Worm (Caenorhabditis elegans) whole organism, late embryonic: ENCODE results near the gene C40H1.9.
A peak's percentile ranks its signal among the peaks of the same experiment; 100 is the strongest.

Source experiments
- C08G9.2 ChIP-seq: sonication (generic microtip); optimal IDR thresholded peaks from 2 replicates; lab custom pipeline; 2016; ENCODE audit warnings: mild to moderate bottlenecking, missing genetic modification characterization, moderate library complexity, missing compliant biosample characterization
- K09A11.1 ChIP-seq: sonication (generic microtip); optimal IDR thresholded peaks from 2 replicates; lab custom pipeline; 2017; ENCODE audit warnings: antibody characterized with exemption, mild to moderate bottlenecking, missing genetic modification characterization, missing compliant biosample characterization; ENCODE audit not compliant: insufficient read depth
- T23F11.4 ChIP-seq: fragments of 200-800 bp; sonication (Bioruptor generic); optimal IDR thresholded peaks from 2 replicates; lab custom pipeline; 2018; ENCODE audit warnings: mild to moderate bottlenecking, missing genetic modification characterization, missing compliant biosample characterization
- Y22D7AL.16 ChIP-seq: sonication (generic microtip); optimal IDR thresholded peaks from 2 replicates; lab custom pipeline; 2016; ENCODE audit warnings: missing genetic modification characterization, missing compliant biosample characterization
- ahr-1 ChIP-seq: sonication (generic microtip); optimal IDR thresholded peaks from 2 replicates; lab custom pipeline; 2016; ENCODE audit warnings: missing genetic modification characterization, missing compliant biosample characterization
- ceh-18 ChIP-seq: sonication (generic microtip); optimal IDR thresholded peaks from 2 replicates; lab custom pipeline; 2016; ENCODE audit warnings: missing genetic modification characterization, missing compliant biosample characterization
- ceh-22 ChIP-seq: sonication (generic microtip); optimal IDR thresholded peaks from 2 replicates; lab custom pipeline; 2017; ENCODE audit warnings: missing biosample characterization, missing genetic modification characterization
- ceh-31 ChIP-seq: sonication (generic microtip); optimal IDR thresholded peaks from 2 replicates; lab custom pipeline; 2016; ENCODE audit warnings: missing genetic modification characterization, missing compliant biosample characterization
- ceh-45 ChIP-seq: fragments of 200-800 bp; sonication (Bioruptor generic); IDR thresholded peaks from 2 replicates; pipeline ENCODE4 v1.3.6; 2022; ENCODE audit warnings: missing genetic modification reagents, missing genetic modification characterization, missing compliant biosample characterization
- che-1 ChIP-seq: sonication (generic microtip); optimal IDR thresholded peaks from 2 replicates; lab custom pipeline; 2016; ENCODE audit warnings: mild to moderate bottlenecking, missing genetic modification characterization, missing compliant biosample characterization
- dve-1 ChIP-seq: sonication (generic microtip); optimal IDR thresholded peaks from 2 replicates; lab custom pipeline; 2017; ENCODE audit warnings: antibody characterized with exemption, mild to moderate bottlenecking, missing genetic modification characterization, missing compliant biosample characterization
- elt-2 ChIP-seq: sonication (generic microtip); optimal IDR thresholded peaks from 2 replicates; lab custom pipeline; 2016; ENCODE audit warnings: missing genetic modification reagents, missing genetic modification characterization, missing compliant biosample characterization
- ets-4 ChIP-seq: sonication (generic microtip); optimal IDR thresholded peaks from 2 replicates; lab custom pipeline; 2016; ENCODE audit warnings: missing genetic modification characterization, missing compliant biosample characterization
- fax-1 ChIP-seq: sonication (generic microtip); optimal IDR thresholded peaks from 2 replicates; lab custom pipeline; 2016; ENCODE audit warnings: missing genotype, missing genetic modification characterization, missing compliant biosample characterization
- fkh-10 ChIP-seq: fragments of 150-350 bp; optimal IDR thresholded peaks from 2 replicates; lab custom pipeline; 2014; ENCODE audit warnings: missing biosample characterization, missing genetic modification reagents, missing genetic modification characterization
- fkh-6 ChIP-seq: sonication (generic microtip); optimal IDR thresholded peaks from 2 replicates; lab custom pipeline; 2016; ENCODE audit warnings: missing genetic modification characterization, missing compliant biosample characterization
- gmeb-2 ChIP-seq: sonication (generic microtip); optimal IDR thresholded peaks from 2 replicates; lab custom pipeline; 2016; ENCODE audit warnings: missing genetic modification characterization, inconsistent platforms, missing compliant biosample characterization
- hlh-8 ChIP-seq: sonication (generic microtip); optimal IDR thresholded peaks from 2 replicates; lab custom pipeline; 2016; ENCODE audit warnings: missing genotype, missing genetic modification characterization, missing compliant biosample characterization
- lim-6 ChIP-seq: sonication (generic microtip); optimal IDR thresholded peaks from 2 replicates; lab custom pipeline; 2016; ENCODE audit warnings: missing genetic modification characterization, missing compliant biosample characterization
- lin-11 ChIP-seq: fragments of 200-800 bp; sonication (Bioruptor generic); optimal IDR thresholded peaks from 2 replicates; lab custom pipeline; 2018; ENCODE audit warnings: mild to moderate bottlenecking, missing genetic modification characterization, missing compliant biosample characterization
- madf-2 ChIP-seq: sonication (generic microtip); optimal IDR thresholded peaks from 2 replicates; lab custom pipeline; 2017; ENCODE audit warnings: missing genetic modification characterization, missing compliant biosample characterization
- mec-3 ChIP-seq: sonication (generic microtip); optimal IDR thresholded peaks from 2 replicates; lab custom pipeline; 2016; ENCODE audit warnings: borderline replicate concordance, missing genetic modification characterization, missing compliant biosample characterization
- nfya-1 ChIP-seq: sonication (generic microtip); optimal IDR thresholded peaks from 2 replicates; lab custom pipeline; 2017; ENCODE audit warnings: missing genetic modification characterization, mild to moderate bottlenecking, missing compliant biosample characterization, antibody characterized with exemption, moderate library complexity
- nhr-232 ChIP-seq: sonication (generic microtip); optimal IDR thresholded peaks from 2 replicates; lab custom pipeline; 2016; ENCODE audit warnings: missing genetic modification characterization, missing compliant biosample characterization
- npax-4 ChIP-seq: sonication (generic microtip); optimal IDR thresholded peaks from 2 replicates; lab custom pipeline; 2016; ENCODE audit warnings: missing genetic modification characterization, missing compliant biosample characterization
- odd-2 ChIP-seq: sonication (generic microtip); optimal IDR thresholded peaks from 2 replicates; lab custom pipeline; 2017; ENCODE audit warnings: antibody characterized with exemption, mild to moderate bottlenecking, missing genetic modification characterization, missing compliant biosample characterization
- pag-3 ChIP-seq: sonication (generic microtip); optimal IDR thresholded peaks from 2 replicates; lab custom pipeline; 2016; ENCODE audit warnings: missing compliant biosample characterization, missing genetic modification characterization, borderline replicate concordance
- pax-1 ChIP-seq: fragments of 150-350 bp; optimal IDR thresholded peaks from 2 replicates; lab custom pipeline; 2014; ENCODE audit warnings: missing biosample characterization, missing genetic modification characterization
- pha-2 ChIP-seq: sonication (generic microtip); optimal IDR thresholded peaks from 2 replicates; lab custom pipeline; 2017; ENCODE audit warnings: mild to moderate bottlenecking, missing genetic modification characterization, missing compliant biosample characterization
- pha-4 ChIP-seq: fragments of 150-350 bp; optimal IDR thresholded peaks from 2 replicates; lab custom pipeline; 2018; ENCODE audit warnings: missing biosample characterization, missing genetic modification reagents, missing genetic modification characterization
- pros-1 ChIP-seq: fragments of 150-350 bp; optimal IDR thresholded peaks from 2 replicates; lab custom pipeline; 2014; ENCODE audit warnings: missing biosample characterization, missing genetic modification reagents, missing genetic modification characterization
- rnt-1 ChIP-seq: sonication (generic microtip); optimal IDR thresholded peaks from 2 replicates; lab custom pipeline; 2016; ENCODE audit warnings: missing genetic modification characterization, missing compliant biosample characterization
- sox-4 ChIP-seq: sonication (generic microtip); optimal IDR thresholded peaks from 2 replicates; lab custom pipeline; 2017; ENCODE audit warnings: mild to moderate bottlenecking, missing genetic modification characterization, inconsistent platforms, missing compliant biosample characterization
- unc-3 ChIP-seq, 2 experiments: fragments of 200-800 bp in 1 of 2; sonication (Bioruptor generic) in 1 of 2; sonication (generic microtip) in 1 of 2; conservative IDR thresholded peaks in 1 of 2; optimal IDR thresholded peaks in 1 of 2; 2 replicates each; pipeline versions ENCODE4 v1.3.6 to Lab custom; 2016 to 2022; ENCODE audit warnings: missing compliant biosample characterization in 2 of 2, missing genetic modification characterization in 2 of 2, missing genetic modification reagents in 1 of 2
- unc-55 ChIP-seq: sonication (generic microtip); optimal IDR thresholded peaks from 2 replicates; lab custom pipeline; 2017; ENCODE audit warnings: missing biosample characterization, missing genetic modification reagents, missing genetic modification characterization
- unc-86 ChIP-seq: sonication (generic microtip); optimal IDR thresholded peaks from 2 replicates; lab custom pipeline; 2016; ENCODE audit warnings: missing genetic modification characterization, missing compliant biosample characterization
- zip-5 ChIP-seq: sonication (generic microtip); optimal IDR thresholded peaks from 2 replicates; lab custom pipeline; 2016; ENCODE audit warnings: missing genetic modification characterization, missing compliant biosample characterization
- ztf-16 ChIP-seq: sonication (generic microtip); optimal IDR thresholded peaks from 2 replicates; lab custom pipeline; 2017; ENCODE audit warnings: missing genetic modification characterization, missing compliant biosample characterization

Gene C40H1.9

DNA sequence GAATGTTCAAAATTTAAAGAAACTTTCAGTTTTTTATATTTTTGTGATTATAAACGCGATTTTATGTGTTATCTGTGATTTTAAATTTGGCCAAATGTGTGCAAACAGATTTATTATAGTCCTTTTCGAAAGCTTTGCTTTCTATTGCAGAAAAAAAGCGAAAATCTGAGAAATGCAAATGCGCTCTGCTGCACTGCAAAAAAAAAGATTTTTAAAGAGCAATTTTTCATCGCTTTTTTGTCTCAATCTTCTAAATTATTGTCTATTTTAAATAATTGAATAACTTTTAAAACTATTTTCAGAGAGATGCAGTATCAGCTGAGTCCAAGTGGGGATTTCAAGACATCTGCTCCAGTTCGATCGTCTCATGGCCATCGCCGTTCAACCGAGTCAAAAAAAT, 2.3 kb downstream of the C40H1.9 start, which contains the start of gene cpb-1:
Gene cpb-1 (plus strand): TSS at position 301 of the 400 bp plus-strand sequence.
- TF ChIP-seq C08G9.2 (tag; lab: Kevin White, UChicago) = no peak
- no peak for TF ChIP-seq elt-2 (tag; lab: Kevin White, UChicago)
- TF ChIP-seq Y22D7AL.16 (tag; lab: Kevin White, UChicago) = no peak
- TF ChIP-seq T23F11.4 (GFP tag; lab: Kevin White, UChicago) = no peak
- TF ChIP-seq ets-4 (tag; lab: Kevin White, UChicago) = no peak
- no peak for TF ChIP-seq pha-2
- TF ChIP-seq sox-4 = no peak
- no peak for TF ChIP-seq ceh-18 (tag; lab: Kevin White, UChicago)
- no peak for TF ChIP-seq dve-1 (tag; lab: Kevin White, UChicago)
- no peak for TF ChIP-seq ceh-45 (GFP tag; lab: Robert Waterston, UW)
- TF ChIP-seq rnt-1 (tag; lab: Kevin White, UChicago) = no peak
- no peak for TF ChIP-seq npax-4
- TF ChIP-seq mec-3 (tag; lab: Kevin White, UChicago) = no peak
- TF ChIP-seq fkh-6 (tag; lab: Kevin White, UChicago) = no peak
- no peak for TF ChIP-seq pha-4 (tag; lab: Kevin White, UChicago)
- no peak for TF ChIP-seq fkh-10 (GFP tag; lab: Kevin White, UChicago)
- no peak for TF ChIP-seq lin-11 (tag; lab: Kevin White, UChicago)

DNA sequence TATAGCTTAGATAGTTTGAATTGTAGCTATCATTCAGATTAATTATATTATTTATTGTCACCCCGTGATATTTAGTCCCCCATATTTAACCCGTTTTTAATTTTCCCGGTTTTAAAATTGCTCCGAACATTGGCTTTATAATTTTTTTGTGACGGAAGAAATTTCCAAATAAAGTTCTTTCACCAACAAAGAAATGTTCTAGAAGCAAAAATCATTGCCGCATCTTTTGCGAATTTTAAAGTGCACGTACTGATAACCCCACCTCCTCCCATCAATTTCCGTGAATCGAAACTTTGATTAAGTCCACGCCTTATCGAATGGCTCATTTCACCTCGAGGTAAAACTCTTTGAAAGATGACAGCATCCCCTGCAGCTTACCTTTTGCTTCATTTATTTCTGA, 5.0 kb downstream of the C40H1.9 start, which contains the start of gene C40H1.7:
Gene C40H1.7 (plus strand): TSS at position 301 of the 400 bp plus-strand sequence.
- TF ChIP-seq mec-3 (tag; lab: Kevin White, UChicago) (no peak), gmeb-2 (no peak), lin-11 (tag; lab: Kevin White, UChicago) (no peak), ceh-18 (tag; lab: Kevin White, UChicago) (no peak), pax-1 (no peak), elt-2 (tag; lab: Kevin White, UChicago) (no peak), C08G9.2 (tag; lab: Kevin White, UChicago) (no peak), unc-3 (GFP tag; conservative IDR thresholded peaks at IDR 0.05; lab: Robert Waterston, UW) (no peak), unc-3 (tag; optimal IDR thresholded peaks at IDR 0.05; lab: Kevin White, UChicago) (no peak), ztf-16 (tag; lab: Kevin White, UChicago) (no peak), madf-2 (no peak), Y22D7AL.16 (tag; lab: Kevin White, UChicago) (no peak), odd-2 (tag; lab: Kevin White, UChicago) (no peak), pros-1 (no peak)

DNA sequence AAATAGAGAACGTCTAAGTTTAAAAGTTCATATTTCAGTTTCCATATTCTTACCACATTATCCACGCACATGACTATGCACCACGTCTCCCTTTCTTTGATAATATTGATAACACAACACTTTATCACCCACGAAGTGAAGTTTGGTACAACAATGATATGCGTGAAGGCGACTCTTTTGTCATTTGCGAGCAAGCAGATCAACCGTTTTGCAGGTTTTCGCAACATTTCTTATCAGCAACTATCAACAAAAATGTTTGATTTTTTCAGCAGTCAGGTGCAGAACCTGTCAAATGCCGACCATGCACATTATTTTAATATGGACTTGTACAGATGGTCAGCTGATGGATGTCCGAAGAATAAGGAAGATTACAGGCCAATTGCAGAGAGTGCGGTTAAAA, 6.8 kb downstream of the C40H1.9 start:
- TF ChIP-seq elt-2 (tag; lab: Kevin White, UChicago) (peak; percentile 85), lin-11 (tag; lab: Kevin White, UChicago) (no peak), fax-1 (no peak)

DNA sequence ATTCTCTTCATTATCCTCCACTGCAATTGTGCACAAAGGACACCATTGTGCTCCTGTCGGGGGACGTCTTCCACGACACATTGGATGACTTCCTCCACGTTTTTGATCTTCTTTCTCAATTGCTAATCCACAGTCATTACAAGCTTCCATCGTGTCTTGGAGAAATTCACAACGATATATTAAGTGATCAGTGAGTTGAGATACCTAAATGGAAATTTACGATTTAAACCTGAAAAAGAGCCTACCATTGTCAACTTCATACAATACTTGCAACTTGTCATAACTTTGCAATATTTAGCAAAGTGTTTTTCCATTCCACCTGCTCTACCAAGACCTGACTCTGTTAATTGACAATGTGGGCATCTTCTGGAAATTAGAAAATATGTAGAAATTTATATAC, 8.2 kb downstream of the C40H1.9 start:
- TF ChIP-seq unc-86 = no peak
- no peak for TF ChIP-seq ceh-22 (tag; lab: Kevin White, UChicago)
- TF ChIP-seq K09A11.1 = no peak
- no peak for TF ChIP-seq pha-2
- no peak for TF ChIP-seq elt-2 (tag; lab: Kevin White, UChicago)
- TF ChIP-seq sox-4 = no peak
- no peak for TF ChIP-seq ceh-45 (GFP tag; lab: Robert Waterston, UW)
- TF ChIP-seq che-1 (tag; lab: Kevin White, UChicago) = no peak
- no peak for TF ChIP-seq ahr-1 (tag; lab: Kevin White, UChicago)
- TF ChIP-seq fax-1 = no peak
- no peak for TF ChIP-seq nhr-232 (tag; lab: Kevin White, UChicago)

DNA sequence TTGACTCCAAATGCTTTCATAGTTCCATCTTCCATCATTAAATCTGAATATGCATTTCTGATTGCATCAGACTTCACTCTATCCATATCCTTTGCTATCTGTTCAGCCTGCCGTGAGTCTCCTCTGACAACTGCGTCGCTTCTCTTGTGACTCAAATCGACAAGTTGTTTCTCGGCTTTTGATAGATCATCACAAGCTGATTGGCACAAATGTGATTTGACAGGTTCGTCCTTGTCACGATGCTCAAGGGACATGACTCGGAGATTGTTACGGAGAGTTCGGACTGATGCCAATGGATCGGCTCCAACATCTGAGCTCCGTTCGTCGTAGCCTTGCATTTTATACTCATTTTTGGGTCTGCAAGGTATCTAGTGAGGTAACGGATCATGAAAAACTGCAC, 9.0 kb downstream of the C40H1.9 start:
- TF ChIP-seq ets-4 (tag; lab: Kevin White, UChicago) (no peak), ceh-18 (tag; lab: Kevin White, UChicago) (peak; percentile 23), pag-3 (tag; lab: Kevin White, UChicago) (no peak), Y22D7AL.16 (tag; lab: Kevin White, UChicago) (no peak), nfya-1 (tag; lab: Kevin White, UChicago) (no peak), hlh-8 (tag; lab: Kevin White, UChicago) (no peak), lim-6 (tag; lab: Kevin White, UChicago) (no peak), ceh-45 (GFP tag; lab: Robert Waterston, UW) (no peak), odd-2 (tag; lab: Kevin White, UChicago) (no peak), unc-55 (GFP tag; lab: Kevin White, UChicago) (peak; percentile 96), fkh-10 (GFP tag; lab: Kevin White, UChicago) (no peak), ceh-31 (no peak), mec-3 (tag; lab: Kevin White, UChicago) (no peak), zip-5 (tag; lab: Kevin White, UChicago) (no peak)
